Fruit fly (Drosophila melanogaster) whole organism, embryonic: ENCODE data around the gene Qsox2.
A peak's percentile ranks its signal among the peaks of the same experiment; 100 is the strongest.

Experiments used
- Ada2b ChIP-seq: fragments of 200-800 bp; sonication (Bioruptor generic); IDR thresholded peaks from 2 replicates; pipeline ENCODE4 v1.3.6; 2022; ENCODE audit warnings: missing biosample characterization, missing genetic modification characterization
- CG10274 ChIP-seq: fragments of 200-800 bp; sonication (Bioruptor generic); optimal IDR thresholded peaks from 3 replicates; lab custom pipeline; 2017; ENCODE audit warnings: missing biosample characterization, mild to moderate bottlenecking, missing genetic modification characterization
- CG11085 ChIP-seq: fragments of 200-800 bp; sonication (Bioruptor generic); IDR thresholded peaks from 2 replicates; pipeline ENCODE4 v1.3.6; 2022; ENCODE audit warnings: missing biosample characterization, missing genetic modification characterization
- CG11247 ChIP-seq: fragments of 200-800 bp; sonication (Bioruptor generic); IDR thresholded peaks from 2 replicates; pipeline ENCODE4 v1.3.6; 2022; ENCODE audit warnings: missing biosample characterization, missing genetic modification characterization
- CG11456 ChIP-seq: fragments of 200-800 bp; sonication (Bioruptor generic); IDR thresholded peaks from 3 replicates; pipeline ENCODE4 v1.3.6; 2022; ENCODE audit warnings: missing biosample characterization, missing genetic modification characterization
- CG14710 ChIP-seq: fragments of 200-800 bp; sonication (Bioruptor generic); optimal IDR thresholded peaks from 3 replicates; lab custom pipeline; 2019; ENCODE audit warnings: missing biosample characterization, mild to moderate bottlenecking, missing genetic modification characterization, moderate library complexity
- CG15514 ChIP-seq: fragments of 200-800 bp; sonication (Bioruptor generic); optimal IDR thresholded peaks from 3 replicates; lab custom pipeline; 2017; ENCODE audit warnings: missing biosample characterization, missing genetic modification characterization, mild to moderate bottlenecking, moderate library complexity, missing genetic modification reagents
- CG1603 ChIP-seq: fragments of 200-800 bp; sonication (Bioruptor generic); optimal IDR thresholded peaks from 2 replicates; lab custom pipeline; 2019; ENCODE audit warnings: missing biosample characterization, mild to moderate bottlenecking, missing genetic modification characterization, moderate library complexity
- CG2116 ChIP-seq: fragments of 200-800 bp; sonication (Bioruptor generic); optimal IDR thresholded peaks from 3 replicates; lab custom pipeline; 2018; ENCODE audit warnings: missing biosample characterization, mild to moderate bottlenecking, missing genetic modification characterization
- CG2120 ChIP-seq: fragments of 200-800 bp; sonication (Bioruptor generic); optimal IDR thresholded peaks from 3 replicates; lab custom pipeline; 2016; ENCODE audit warnings: missing biosample characterization, missing genetic modification characterization
- CG30403 ChIP-seq: fragments of 200-800 bp; sonication (Bioruptor generic); optimal IDR thresholded peaks from 3 replicates; lab custom pipeline; 2016; ENCODE audit warnings: missing biosample characterization, missing genetic modification characterization
- CG34376 ChIP-seq: fragments of 200-800 bp; sonication (Bioruptor generic); optimal IDR thresholded peaks from 2 replicates; lab custom pipeline; 2018; ENCODE audit warnings: missing biosample characterization, mild to moderate bottlenecking, missing genetic modification characterization
- CG6765 ChIP-seq: fragments of 200-800 bp; sonication (Bioruptor generic); optimal IDR thresholded peaks from 3 replicates; lab custom pipeline; 2017; ENCODE audit warnings: missing biosample characterization, mild to moderate bottlenecking, missing genetic modification characterization
- CG7786 ChIP-seq: fragments of 200-800 bp; sonication (Bioruptor generic); optimal IDR thresholded peaks from 2 replicates; lab custom pipeline; 2016; ENCODE audit warnings: missing biosample characterization, missing genetic modification characterization
- CG8765 ChIP-seq: fragments of 200-800 bp; sonication (Bioruptor generic); IDR thresholded peaks from 2 replicates; pipeline ENCODE4 v1.3.6; 2022; ENCODE audit warnings: missing biosample characterization, missing genetic modification characterization
- CG9727 ChIP-seq: fragments of 200-800 bp; sonication (Bioruptor generic); optimal IDR thresholded peaks from 3 replicates; lab custom pipeline; 2017; ENCODE audit warnings: missing biosample characterization, mild to moderate bottlenecking, missing genetic modification characterization
- CG9817 ChIP-seq: fragments of 200-800 bp; sonication (Bioruptor generic); optimal IDR thresholded peaks from 2 replicates; lab custom pipeline; 2018; ENCODE audit warnings: missing biosample characterization, mild to moderate bottlenecking, missing genetic modification characterization, moderate library complexity
- Chrac-16 ChIP-seq: fragments of 200-800 bp; sonication (Bioruptor generic); optimal IDR thresholded peaks from 3 replicates; lab custom pipeline; 2016; ENCODE audit warnings: missing biosample characterization, missing genetic modification characterization
- Dll ChIP-seq: fragments of 200-800 bp; sonication (Bioruptor generic); IDR thresholded peaks from 4 replicates; pipeline ENCODE4 v1.3.6; 2022; ENCODE audit warnings: missing biosample characterization, missing genetic modification characterization; ENCODE audit not compliant: partially characterized antibody
- ERR ChIP-seq: fragments of 200-800 bp; sonication (Bioruptor generic); optimal IDR thresholded peaks from 2 replicates; lab custom pipeline; 2016; ENCODE audit warnings: missing biosample characterization, missing genetic modification characterization
- Fer1 ChIP-seq: fragments of 200-800 bp; sonication (Bioruptor generic); optimal IDR thresholded peaks from 2 replicates; lab custom pipeline; 2017; ENCODE audit warnings: missing biosample characterization, mild to moderate bottlenecking, missing genetic modification characterization
- HHEX ChIP-seq: fragments of 200-800 bp; sonication (Bioruptor generic); optimal IDR thresholded peaks from 3 replicates; lab custom pipeline; 2017; ENCODE audit warnings: missing biosample characterization, mild to moderate bottlenecking, missing genetic modification characterization, missing genetic modification reagents
- Hmx ChIP-seq: fragments of 200-800 bp; sonication (Bioruptor generic); optimal IDR thresholded peaks from 2 replicates; lab custom pipeline; 2016; ENCODE audit warnings: missing biosample characterization, missing genetic modification characterization
- Hr78 ChIP-seq, 2 experiments: fragments of 200-800 bp in 1 of 2; fragments of >200 bp in 1 of 2; sonication (Bioruptor generic) in 1 of 2; optimal IDR thresholded peaks; 2 replicates each; lab custom pipeline; 2017 to 2019; ENCODE audit warnings: missing biosample characterization in 2 of 2, missing genetic modification characterization in 2 of 2, mild to moderate bottlenecking in 1 of 2, moderate library complexity in 1 of 2
- MESR4 ChIP-seq: fragments of 200-800 bp; sonication (Bioruptor generic); optimal IDR thresholded peaks from 2 replicates; lab custom pipeline; 2018; ENCODE audit warnings: missing biosample characterization, mild to moderate bottlenecking, missing genetic modification characterization, moderate library complexity
- Mrtf ChIP-seq: fragments of 200-800 bp; sonication (Bioruptor generic); IDR thresholded peaks from 3 replicates; pipeline ENCODE4 v1.3.6; 2022; ENCODE audit warnings: missing biosample characterization, missing genetic modification characterization
- Neu2 ChIP-seq: fragments of 200-800 bp; sonication (Bioruptor generic); optimal IDR thresholded peaks from 3 replicates; lab custom pipeline; 2016; ENCODE audit warnings: missing biosample characterization, missing genetic modification characterization, borderline replicate concordance
- Rfx ChIP-seq: fragments of 200-800 bp; sonication (Bioruptor generic); IDR thresholded peaks from 2 replicates; pipeline ENCODE4 v1.3.6; 2022; ENCODE audit warnings: missing biosample characterization, missing genetic modification characterization
- Spps ChIP-seq: fragments of 200-800 bp; sonication (Bioruptor generic); optimal IDR thresholded peaks from 2 replicates; lab custom pipeline; 2018; ENCODE audit warnings: missing biosample characterization, mild to moderate bottlenecking, missing genetic modification characterization
- bowl ChIP-seq: fragments of 200-800 bp; sonication (Bioruptor generic); IDR thresholded peaks from 2 replicates; pipeline ENCODE4 v1.3.6; 2022; ENCODE audit warnings: missing biosample characterization, missing genetic modification characterization
- chm ChIP-seq: fragments of 200-800 bp; sonication (Bioruptor generic); IDR thresholded peaks from 2 replicates; pipeline ENCODE4 v1.3.6; 2022; ENCODE audit warnings: missing biosample characterization, missing genetic modification characterization
- cwo ChIP-seq: fragments of 200-800 bp; sonication (Bioruptor generic); optimal IDR thresholded peaks from 3 replicates; lab custom pipeline; 2017; ENCODE audit warnings: missing biosample characterization, missing genetic modification characterization, mild to moderate bottlenecking, moderate library complexity, missing genetic modification reagents
- dm ChIP-seq: fragments of 200-800 bp; sonication (Bioruptor generic); optimal IDR thresholded peaks from 3 replicates; lab custom pipeline; 2016; ENCODE audit warnings: missing biosample characterization, missing genetic modification characterization
- ind ChIP-seq: fragments of 200-800 bp; sonication (Bioruptor generic); optimal IDR thresholded peaks from 3 replicates; lab custom pipeline; 2016; ENCODE audit warnings: missing biosample characterization, missing genetic modification characterization
- insv ChIP-seq, 2 experiments: fragments of 200-800 bp; sonication (Bioruptor generic); optimal IDR thresholded peaks; 3 replicates each; lab custom pipeline; 2016 to 2018; ENCODE audit warnings: missing biosample characterization in 2 of 2, missing genetic modification characterization in 2 of 2
- jigr1 ChIP-seq: fragments of 200-800 bp; sonication (Bioruptor generic); IDR thresholded peaks from 3 replicates; pipeline ENCODE4 v1.3.6; 2022; ENCODE audit warnings: missing biosample characterization, missing genetic modification characterization
- knrl ChIP-seq: fragments of 200-800 bp; sonication (Bioruptor generic); IDR thresholded peaks from 3 replicates; pipeline ENCODE4 v1.3.6; 2022; ENCODE audit warnings: missing biosample characterization, missing genetic modification characterization; ENCODE audit not compliant: partially characterized antibody
- lilli ChIP-seq: fragments of 200-800 bp; sonication (Bioruptor generic); optimal IDR thresholded peaks from 3 replicates; lab custom pipeline; 2016; ENCODE audit warnings: missing biosample characterization, missing genetic modification characterization
- mld ChIP-seq: fragments of 200-800 bp; sonication (Bioruptor generic); IDR thresholded peaks from 3 replicates; pipeline ENCODE4 v1.3.6; 2022; ENCODE audit warnings: missing biosample characterization, missing genetic modification characterization; ENCODE audit not compliant: partially characterized antibody
- oc ChIP-seq: fragments of 200-800 bp; sonication (Bioruptor generic); optimal IDR thresholded peaks from 2 replicates; lab custom pipeline; 2018; ENCODE audit warnings: missing biosample characterization, mild to moderate bottlenecking, missing genetic modification characterization, moderate library complexity
- odd ChIP-seq: fragments of 200-800 bp; sonication (Bioruptor generic); optimal IDR thresholded peaks from 2 replicates; lab custom pipeline; 2017; ENCODE audit warnings: missing biosample characterization, mild to moderate bottlenecking, missing genetic modification characterization
- onecut ChIP-seq: fragments of 200-800 bp; sonication (Bioruptor generic); IDR thresholded peaks from 2 replicates; pipeline ENCODE4 v1.3.6; 2022; ENCODE audit warnings: missing biosample characterization, missing genetic modification characterization
- peb ChIP-seq: fragments of 200-800 bp; sonication (Bioruptor generic); IDR thresholded peaks from 2 replicates; pipeline ENCODE4 v1.3.6; 2022; ENCODE audit warnings: missing biosample characterization, missing genetic modification characterization
- salm ChIP-seq: fragments of 200-800 bp; sonication (Bioruptor generic); optimal IDR thresholded peaks from 2 replicates; lab custom pipeline; 2018; ENCODE audit warnings: missing biosample characterization, mild to moderate bottlenecking, missing genetic modification characterization
- seq ChIP-seq: fragments of 200-800 bp; sonication (Bioruptor generic); IDR thresholded peaks from 2 replicates; pipeline ENCODE4 v1.3.6; 2022; ENCODE audit warnings: missing biosample characterization, missing genetic modification characterization
- ssp ChIP-seq: fragments of 200-800 bp; sonication (Bioruptor generic); IDR thresholded peaks from 2 replicates; pipeline ENCODE4 v1.3.6; 2022; ENCODE audit warnings: missing biosample characterization, missing genetic modification characterization
- tap ChIP-seq: fragments of 200-800 bp; optimal IDR thresholded peaks from 3 replicates; lab custom pipeline; 2019; ENCODE audit warnings: missing biosample characterization, mild to moderate bottlenecking, missing genetic modification characterization, moderate library complexity
- toy ChIP-seq: fragments of 200-800 bp; sonication (Bioruptor generic); IDR thresholded peaks from 2 replicates; pipeline ENCODE4 v1.3.6; 2022; ENCODE audit warnings: missing biosample characterization, missing genetic modification characterization
- twi ChIP-seq: fragments of 200-800 bp; optimal IDR thresholded peaks from 2 replicates; lab custom pipeline; 2019; ENCODE audit warnings: missing biosample characterization, mild to moderate bottlenecking, missing genetic modification characterization, moderate library complexity

The Qsox2 gene

DNA sequence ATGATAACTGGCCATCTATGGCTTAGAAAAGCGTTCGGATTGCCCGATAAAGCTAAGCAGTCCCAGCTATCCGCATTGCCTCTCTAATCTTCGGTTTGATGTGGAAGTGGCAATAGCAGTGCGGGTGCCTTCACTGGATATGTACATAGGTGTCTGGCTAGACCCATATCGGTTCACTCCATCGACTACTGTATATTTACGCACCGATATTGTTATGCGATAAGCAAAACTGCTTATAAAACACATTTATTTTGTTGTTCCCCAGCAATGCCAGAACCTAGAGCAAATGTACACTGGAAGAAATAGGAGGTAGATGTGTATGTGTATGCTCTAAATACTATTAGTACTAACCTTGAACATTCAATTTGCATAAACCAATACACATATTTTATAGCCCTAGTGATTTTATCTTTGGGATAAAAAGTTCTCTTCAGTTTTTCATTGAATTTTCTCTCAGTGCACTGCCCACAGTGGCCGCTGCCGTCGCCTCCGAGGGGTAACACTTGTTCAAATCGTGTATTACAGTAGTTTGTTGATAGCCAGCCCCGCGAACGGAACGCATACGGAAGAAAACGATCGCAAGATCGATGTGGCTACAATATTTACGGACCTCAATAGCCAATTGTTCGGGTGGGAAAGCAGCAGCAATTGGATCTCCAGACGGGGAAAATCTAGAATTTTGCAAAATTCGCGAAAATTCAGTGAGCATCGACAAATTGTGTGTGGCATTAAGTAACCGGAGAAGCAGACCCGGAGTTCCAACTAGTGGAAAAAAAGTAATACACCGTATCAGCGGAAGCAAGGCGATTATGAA, 43.2 kb upstream of the Qsox2 start, which contains the start of gene CG31431 (continued):
- TF ChIP-seq MESR4 (GFP tag; lab: Kevin White, UChicago) (peak; percentile 62), CG7786 (GFP tag; lab: Kevin White, UChicago) (peak; percentile 98), CG11247 (GFP tag; lab: Robert Waterston, UW) (peak; percentile 98), salm (peak; percentile 92), Rfx (GFP tag; lab: Robert Waterston, UW) (peak; percentile 99), CG30403 (GFP tag; lab: Kevin White, UChicago) (peak; percentile 97), bowl (GFP tag; lab: Robert Waterston, UW) (peak; percentile 92), dm (GFP tag; lab: Kevin White, UChicago) (peak; percentile 91), ind (peak; percentile 98), CG1603 (tag; lab: Kevin White, UChicago) (peak; percentile 98), Neu2 (GFP tag; lab: Kevin White, UChicago) (peak; percentile 88), HHEX (GFP tag; lab: Kevin White, UChicago) (peak; percentile 98), tap (tag; lab: Kevin White, UChicago) (peak; percentile 97), Ada2b (GFP tag; lab: Robert Waterston, UW) (peak; percentile 98), ssp (peak; percentile 89), knrl (GFP tag; lab: Robert Waterston, UW) (no peak), Mrtf (peak; percentile 97), CG14710 (tag; lab: Kevin White, UChicago) (peak; percentile 97), peb (GFP tag; lab: Robert Waterston, UW) (peak; percentile 90), onecut (peak; percentile 93), CG10274 (GFP tag; lab: Kevin White, UChicago) (peak; percentile 92), mld (GFP tag; lab: Robert Waterston, UW) (no peak), insv (GFP tag; optimal IDR thresholded peaks at IDR 0.05; lab: Kevin White, UChicago) (peak; percentile 19 to 70), Dll (GFP tag; lab: Robert Waterston, UW) (no peak), Spps (tag; lab: Kevin White, UChicago) (peak; percentile 90), CG11085 (GFP tag; lab: Robert Waterston, UW) (peak; percentile 97), CG6765 (GFP tag; lab: Kevin White, UChicago) (peak; percentile 92), Chrac-16 (GFP tag; lab: Kevin White, UChicago) (peak; percentile 96), CG11456 (peak; percentile 98), twi (tag; lab: Kevin White, UChicago) (peak; percentile 93), Hmx (GFP tag; lab: Kevin White, UChicago) (peak; percentile 92), CG9727 (peak; percentile 97), odd (GFP tag; lab: Kevin White, UChicago) (peak; percentile 90), CG9817 (tag; lab: Kevin White, UChicago) (peak; percentile 97), chm (GFP tag; lab: Robert Waterston, UW) (peak; percentile 96), cwo (GFP tag; lab: Kevin White, UChicago) (peak; percentile 97), ERR (GFP tag; lab: Kevin White, UChicago) (peak; percentile 97), oc (peak; percentile 93), toy (GFP tag; lab: Robert Waterston, UW) (peak; percentile 96), CG2120 (peak; percentile 99), CG8765 (peak; percentile 94), CG34376 (GFP tag; lab: Kevin White, UChicago) (peak; percentile 97), lilli (GFP tag; lab: Kevin White, UChicago) (peak; percentile 98), CG15514 (GFP tag; lab: Kevin White, UChicago) (peak; percentile 93), Hr78 (GFP tag; optimal IDR thresholded peaks at IDR 0.05; lab: Kevin White, UChicago) (peak in 1 of 2 experiments; percentile 76), seq (GFP tag; lab: Robert Waterston, UW) (peak; percentile 94), CG2116 (peak; percentile 75), Fer1 (GFP tag; lab: Kevin White, UChicago) (peak; percentile 98), jigr1 (peak; percentile 84)
